Fruit fly (Drosophila melanogaster) whole organism, prepupa: ENCODE measurements around the gene CG34297.
A peak's percentile ranks its signal among the peaks of the same experiment; 100 is the strongest.

Source experiments
- CG11294 ChIP-seq: fragments of 200-800 bp; sonication (Bioruptor generic); IDR thresholded peaks from 2 replicates; pipeline ENCODE4 v1.3.6; 2022; ENCODE audit warnings: missing biosample characterization, missing genetic modification characterization
- CG11902 ChIP-seq: fragments of 200-800 bp; sonication (Bioruptor generic); optimal IDR thresholded peaks from 3 replicates; lab custom pipeline; 2016; ENCODE audit warnings: missing biosample characterization, missing genetic modification characterization
- CG15336 ChIP-seq: fragments of 200-800 bp; sonication (Bioruptor generic); IDR thresholded peaks from 2 replicates; pipeline ENCODE4 v1.3.6; 2022; ENCODE audit warnings: missing biosample characterization, missing genetic modification characterization
- CG1621 ChIP-seq: fragments of 200-800 bp; sonication (Bioruptor generic); optimal IDR thresholded peaks from 3 replicates; lab custom pipeline; 2018; ENCODE audit warnings: missing biosample characterization, mild to moderate bottlenecking, missing genetic modification characterization
- CG3032 ChIP-seq: fragments of 200-800 bp; optimal IDR thresholded peaks from 2 replicates; lab custom pipeline; 2019; ENCODE audit warnings: missing biosample characterization, mild to moderate bottlenecking, missing genetic modification characterization, moderate library complexity
- CG31627 ChIP-seq: fragments of 200-800 bp; sonication (Bioruptor generic); optimal IDR thresholded peaks from 3 replicates; lab custom pipeline; 2016; ENCODE audit warnings: missing biosample characterization, missing genetic modification characterization
- CG3919 ChIP-seq: fragments of 200-800 bp; sonication (Bioruptor generic); optimal IDR thresholded peaks from 3 replicates; lab custom pipeline; 2016; ENCODE audit warnings: missing biosample characterization, missing genetic modification characterization
- CG6163 ChIP-seq: fragments of 200-800 bp; sonication (Bioruptor generic); IDR thresholded peaks from 3 replicates; pipeline ENCODE4 v1.3.6; 2022; ENCODE audit warnings: missing biosample characterization, missing genetic modification characterization
- CG6276 ChIP-seq: fragments of 200-800 bp; sonication (Bioruptor generic); optimal IDR thresholded peaks from 2 replicates; lab custom pipeline; 2017; ENCODE audit warnings: missing biosample characterization, mild to moderate bottlenecking, missing genetic modification characterization
- CG6808 ChIP-seq: fragments of 200-800 bp; sonication (Bioruptor generic); optimal IDR thresholded peaks from 3 replicates; lab custom pipeline; 2017; ENCODE audit warnings: missing biosample characterization, missing genetic modification characterization, mild to moderate bottlenecking, moderate library complexity, missing genetic modification reagents
- CG6854 ChIP-seq: fragments of 200-800 bp; sonication (Bioruptor generic); optimal IDR thresholded peaks from 2 replicates; lab custom pipeline; 2017; ENCODE audit warnings: missing biosample characterization, mild to moderate bottlenecking, missing genetic modification characterization
- CG7368 ChIP-seq: fragments of 200-800 bp; sonication (Bioruptor generic); optimal IDR thresholded peaks from 3 replicates; lab custom pipeline; 2016; ENCODE audit warnings: missing biosample characterization, missing genetic modification characterization
- CG8119 ChIP-seq: fragments of 200-800 bp; sonication (Bioruptor generic); IDR thresholded peaks from 3 replicates; pipeline ENCODE4 v1.3.6; 2022; ENCODE audit warnings: missing biosample characterization, missing genetic modification characterization
- CG8319 ChIP-seq: fragments of 200-800 bp; sonication (Bioruptor generic); optimal IDR thresholded peaks from 3 replicates; lab custom pipeline; 2016; ENCODE audit warnings: missing biosample characterization, missing genetic modification characterization
- Eip78C ChIP-seq: fragments of 200-800 bp; sonication (Bioruptor generic); peaks from one replicate; lab custom pipeline; 2016; ENCODE audit warnings: missing biosample characterization, missing genetic modification characterization
- Eip93F ChIP-seq: fragments of 200-800 bp; sonication (Bioruptor generic); optimal IDR thresholded peaks from 2 replicates; lab custom pipeline; 2016; ENCODE audit warnings: missing biosample characterization, mild to moderate bottlenecking, missing genetic modification characterization
- Ets96B ChIP-seq: fragments of 200-800 bp; optimal IDR thresholded peaks from 2 replicates; lab custom pipeline; 2019; ENCODE audit warnings: missing biosample characterization, mild to moderate bottlenecking, missing genetic modification characterization, moderate library complexity
- Gug ChIP-seq: fragments of 200-800 bp; sonication (Bioruptor generic); IDR thresholded peaks from 2 replicates; pipeline ENCODE4 v1.3.6; 2022; ENCODE audit warnings: missing biosample characterization, missing genetic modification characterization
- Hr39 ChIP-seq: fragments of 200-800 bp; sonication (Bioruptor generic); optimal IDR thresholded peaks from 2 replicates; lab custom pipeline; 2016; ENCODE audit warnings: missing biosample characterization, missing genetic modification characterization
- Lpt ChIP-seq: fragments of 200-800 bp; sonication (Bioruptor generic); optimal IDR thresholded peaks from 3 replicates; lab custom pipeline; 2016; ENCODE audit warnings: missing biosample characterization, missing genetic modification characterization
- Smox ChIP-seq: fragments of 200-800 bp; sonication (Bioruptor generic); optimal IDR thresholded peaks from 3 replicates; lab custom pipeline; 2016; ENCODE audit warnings: missing biosample characterization, missing genetic modification characterization
- Sox102F ChIP-seq: fragments of 200-800 bp; sonication (Bioruptor generic); optimal IDR thresholded peaks from 2 replicates; lab custom pipeline; 2016; ENCODE audit warnings: missing biosample characterization, mild to moderate bottlenecking, missing genetic modification characterization
- Sox14 ChIP-seq: fragments of 200-800 bp; sonication (Bioruptor generic); optimal IDR thresholded peaks from 3 replicates; lab custom pipeline; 2016; ENCODE audit warnings: missing biosample characterization, missing genetic modification characterization
- achi ChIP-seq: fragments of 200-800 bp; sonication (Bioruptor generic); optimal IDR thresholded peaks from 3 replicates; lab custom pipeline; 2016; ENCODE audit warnings: missing biosample characterization, missing genetic modification characterization
- acj6 ChIP-seq: fragments of 200-800 bp; sonication (Bioruptor generic); optimal IDR thresholded peaks from 3 replicates; lab custom pipeline; 2016; ENCODE audit warnings: missing biosample characterization, missing genetic modification characterization
- cyc ChIP-seq: fragments of 200-800 bp; sonication (Bioruptor generic); optimal IDR thresholded peaks from 3 replicates; lab custom pipeline; 2016; ENCODE audit warnings: missing biosample characterization, missing genetic modification characterization
- dsx ChIP-seq: fragments of 200-800 bp; optimal IDR thresholded peaks from 3 replicates; lab custom pipeline; 2019; ENCODE audit warnings: missing biosample characterization, mild to moderate bottlenecking, missing genetic modification characterization, moderate library complexity; ENCODE audit not compliant: poor library complexity, severe bottlenecking
- eg ChIP-seq: fragments of 200-800 bp; sonication (Bioruptor generic); IDR thresholded peaks from 3 replicates; pipeline ENCODE4 v1.3.6; 2022; ENCODE audit warnings: missing biosample characterization, missing genetic modification characterization
- esn ChIP-seq: fragments of 200-800 bp; sonication (Bioruptor generic); optimal IDR thresholded peaks from 2 replicates; lab custom pipeline; 2016; ENCODE audit warnings: missing biosample characterization, mild to moderate bottlenecking, missing genetic modification characterization, moderate library complexity
- fd59A ChIP-seq: fragments of 200-800 bp; sonication (Bioruptor generic); optimal IDR thresholded peaks from 2 replicates; lab custom pipeline; 2017; ENCODE audit warnings: missing biosample characterization, mild to moderate bottlenecking, missing genetic modification characterization, missing genetic modification reagents
- fd85E ChIP-seq: fragments of 200-800 bp; sonication (Bioruptor generic); optimal IDR thresholded peaks from 3 replicates; lab custom pipeline; 2016; ENCODE audit warnings: missing biosample characterization, missing genetic modification characterization
- fkh ChIP-seq: fragments of 200-800 bp; sonication (Bioruptor generic); optimal IDR thresholded peaks from 3 replicates; lab custom pipeline; 2017; ENCODE audit warnings: missing biosample characterization, mild to moderate bottlenecking, missing genetic modification characterization, moderate library complexity
- net ChIP-seq: fragments of 200-800 bp; sonication (Bioruptor generic); optimal IDR thresholded peaks from 3 replicates; lab custom pipeline; 2016; ENCODE audit warnings: missing biosample characterization, missing genetic modification characterization
- pdm3 ChIP-seq: fragments of 200-800 bp; sonication (Bioruptor generic); optimal IDR thresholded peaks from 3 replicates; lab custom pipeline; 2016; ENCODE audit warnings: missing biosample characterization, missing genetic modification characterization
- spab ChIP-seq: fragments of 200-800 bp; sonication (Bioruptor generic); optimal IDR thresholded peaks from 2 replicates; lab custom pipeline; 2017; ENCODE audit warnings: missing biosample characterization, mild to moderate bottlenecking, missing genetic modification characterization, missing genetic modification reagents
- ss ChIP-seq, 2 experiments: fragments of 200-800 bp; sonication (Bioruptor generic); optimal IDR thresholded peaks; 2 replicates in 1 of 2; 3 replicates in 1 of 2; lab custom pipeline; 2017 to 2018; ENCODE audit warnings: mild to moderate bottlenecking in 2 of 2, missing biosample characterization in 2 of 2, missing genetic modification characterization in 2 of 2, moderate library complexity in 1 of 2
- svp ChIP-seq: fragments of 200-800 bp; sonication (Bioruptor generic); peaks from one replicate; lab custom pipeline; 2016; ENCODE audit warnings: missing biosample characterization, missing genetic modification characterization
- topi ChIP-seq: fragments of 200-800 bp; sonication (Bioruptor generic); optimal IDR thresholded peaks from 3 replicates; lab custom pipeline; 2016; ENCODE audit warnings: missing biosample characterization, missing genetic modification characterization

CG34297 gene

dm6 chr3R:6754104-6754951 lies 6.5 kb upstream of the CG34297 start, which contains the start of gene zen:
zen (minus strand) TSS chr3R:6754194.
- TF ChIP-seq fd85E (GFP tag; lab: Kevin White, UChicago), result no peak
- no peak for TF ChIP-seq CG3919 (GFP tag; lab: Kevin White, UChicago)
- no peak for TF ChIP-seq Hr39 (GFP tag; lab: Kevin White, UChicago)
- no peak for TF ChIP-seq Sox14 (GFP tag; lab: Kevin White, UChicago)
- TF ChIP-seq CG8319 (GFP tag; lab: Kevin White, UChicago), result no peak
- no peak for TF ChIP-seq CG6854
- no peak for TF ChIP-seq esn
- no peak for TF ChIP-seq ss (GFP tag; optimal IDR thresholded peaks at IDR 0.05; lab: Kevin White, UChicago)
- TF ChIP-seq CG3032 (tag; lab: Kevin White, UChicago), result no peak
- no peak for TF ChIP-seq acj6 (GFP tag; lab: Kevin White, UChicago)
- no peak for TF ChIP-seq Eip93F (GFP tag; lab: Kevin White, UChicago)
- no peak for TF ChIP-seq CG31627
- no peak for TF ChIP-seq CG6808 (GFP tag; lab: Kevin White, UChicago)
- TF ChIP-seq fd59A, result no peak
- TF ChIP-seq achi (GFP tag; lab: Kevin White, UChicago), result no peak
- no peak for TF ChIP-seq CG11294 (GFP tag; lab: Robert Waterston, UW)
- no peak for TF ChIP-seq Lpt (GFP tag; lab: Kevin White, UChicago)
- no peak for TF ChIP-seq CG1621 (tag; lab: Kevin White, UChicago)
- no peak for TF ChIP-seq CG6276
- TF ChIP-seq, all 60 proteins: peak for 0

dm6 chr3R:6751467-6752155 lies 3.8 kb upstream of the CG34297 start:
- no peak for TF ChIP-seq Gug (GFP tag; lab: Robert Waterston, UW)
- TF ChIP-seq CG7368 (GFP tag; lab: Kevin White, UChicago), result no peak
- TF ChIP-seq achi (GFP tag; lab: Kevin White, UChicago), result no peak
- TF ChIP-seq svp (GFP tag; lab: Kevin White, UChicago), result no peak

dm6 chr3R:6746212-6746611 lies 1.6 kb downstream of the CG34297 start:
- TF ChIP-seq CG6163 (GFP tag; lab: Robert Waterston, UW) (no peak), Lpt (GFP tag; lab: Kevin White, UChicago) (no peak)

dm6 chr3R:6744036-6744435 lies 3.8 kb downstream of the CG34297 start, which contains the start of gene zen2:
zen2 (minus strand) TSS chr3R:6744136.
- TF ChIP-seq cyc (GFP tag; lab: Kevin White, UChicago) (no peak), CG15336 (GFP tag; lab: Robert Waterston, UW) (no peak), CG8119 (GFP tag; lab: Robert Waterston, UW) (no peak), fkh (no peak)

dm6 chr3R:6741983-6742382 lies 5.8 kb downstream of the CG34297 start, which contains the start of gene pb:
pb (minus strand) TSS chr3R:6742063.
- 0 out of 3 replicates have a peak, but pooled peaks have one; percentile 12 for TF ChIP-seq eg
- TF ChIP-seq CG1621 (tag; lab: Kevin White, UChicago), result no peak

- no peak for TF ChIP-seq Lpt (GFP tag; lab: Kevin White, UChicago)
- TF ChIP-seq net (GFP tag; lab: Kevin White, UChicago), result no peak
- TF ChIP-seq CG11902 (GFP tag; lab: Kevin White, UChicago), result no peak
- TF ChIP-seq CG3919 (GFP tag; lab: Kevin White, UChicago), result no peak
- TF ChIP-seq CG31627, result no peak
- no peak for TF ChIP-seq esn
- TF ChIP-seq Sox14 (GFP tag; lab: Kevin White, UChicago), result no peak
- TF ChIP-seq Smox (GFP tag; lab: Kevin White, UChicago), result no peak
- TF ChIP-seq CG15336 (GFP tag; lab: Robert Waterston, UW), result no peak
- TF ChIP-seq dsx (GFP tag; lab: Kevin White, UChicago), result no peak
- TF ChIP-seq Sox102F (GFP tag; lab: Kevin White, UChicago), result no peak
- no peak for TF ChIP-seq Ets96B (tag; lab: Kevin White, UChicago)
- no peak for TF ChIP-seq topi (GFP tag; lab: Kevin White, UChicago)
- TF ChIP-seq spab (GFP tag; lab: Kevin White, UChicago), result no peak
- TF ChIP-seq pdm3 (GFP tag; lab: Kevin White, UChicago), result no peak
- TF ChIP-seq Eip78C (GFP tag; lab: Kevin White, UChicago), result peak; percentile 18
- peak; percentile 28 for TF ChIP-seq fkh
Observed at dm6 chr3R:6741400-6741959, 6.3 kb downstream of the CG34297 start.
